Worm (Caenorhabditis elegans) whole organism, L2 larva: Measurements from ENCODE around the gene F42A9.6.

ENCODE experiments used
- C34F6.9 ChIP-seq: fragments of 150-350 bp; optimal IDR thresholded peaks from 2 replicates; lab custom pipeline; 2014; ENCODE audit warnings: missing biosample characterization, missing genetic modification characterization
- ZK546.5 ChIP-seq: sonication (generic microtip); optimal IDR thresholded peaks from 2 replicates; lab custom pipeline; 2017; ENCODE audit warnings: missing biosample characterization, missing genetic modification characterization
- ceh-82 ChIP-seq: fragments of 150-350 bp; optimal IDR thresholded peaks from 2 replicates; lab custom pipeline; 2014; ENCODE audit warnings: missing biosample characterization, missing genetic modification characterization
- mab-5 ChIP-seq: fragments of 150-350 bp; optimal IDR thresholded peaks from 2 replicates; lab custom pipeline; 2014; ENCODE audit warnings: missing biosample characterization, missing genetic modification characterization
- mdl-1 ChIP-seq, 2 experiments: fragments of 150-350 bp in 1 of 2; sonication (generic microtip) in 1 of 2; optimal IDR thresholded peaks; 2 replicates each; lab custom pipeline; 2017; ENCODE audit warnings: missing biosample characterization in 2 of 2, missing genetic modification characterization in 2 of 2
- nhr-12 ChIP-seq: fragments of 150-350 bp; optimal IDR thresholded peaks from 2 replicates; lab custom pipeline; 2014; ENCODE audit warnings: missing biosample characterization, missing genetic modification characterization
- nhr-25 ChIP-seq: fragments of 150-350 bp; sonication (generic microtip); optimal IDR thresholded peaks from 3 replicates; lab custom pipeline; 2014; ENCODE audit warnings: missing biosample characterization, missing genetic modification characterization
- unc-39 ChIP-seq: fragments of 150-350 bp; optimal IDR thresholded peaks from 2 replicates; lab custom pipeline; 2014; ENCODE audit warnings: missing biosample characterization, missing genetic modification characterization
- zag-1 ChIP-seq: fragments of 150-350 bp; optimal IDR thresholded peaks from 2 replicates; lab custom pipeline; 2014; ENCODE audit warnings: missing biosample characterization, missing genetic modification characterization
- ztf-11 ChIP-seq: sonication (generic microtip); optimal IDR thresholded peaks from 2 replicates; lab custom pipeline; 2017; ENCODE audit warnings: missing biosample characterization, missing genetic modification characterization

ce11 chrIV:8618698-8619097 is 9.7 kb downstream of the F42A9.6 start, which contains the start of gene F42A9.8:
- TF ChIP-seq ceh-82 (tag; lab: Kevin White, UChicago) = no peak
- no peak for TF ChIP-seq mab-5 (tag; lab: Kevin White, UChicago)
- no peak for TF ChIP-seq unc-39 (tag; lab: Kevin White, UChicago)
- no peak for TF ChIP-seq mdl-1 (tag; optimal IDR thresholded peaks at IDR 0.05; lab: Kevin White, UChicago)
- no peak for TF ChIP-seq ztf-11
- TF ChIP-seq zag-1 = no peak
- TF ChIP-seq nhr-12 = no peak
- TF ChIP-seq nhr-25 = no peak
- TF ChIP-seq C34F6.9 = peak; percentile 51
- no peak for TF ChIP-seq ZK546.5
